Fruit fly (Drosophila melanogaster) whole organism, embryonic: ENCODE measurements around the gene CG10254.
A peak's percentile ranks its signal among the peaks of the same experiment; 100 is the strongest.

Experiments used
- Adf1 ChIP-seq: fragments of 200-800 bp; sonication (Bioruptor generic); IDR thresholded peaks from 2 replicates; pipeline ENCODE4 v1.3.6; 2022; ENCODE audit warnings: missing biosample characterization, missing genetic modification characterization
- Atf3 ChIP-seq: fragments of 200-800 bp; sonication (Bioruptor generic); optimal IDR thresholded peaks from 3 replicates; lab custom pipeline; 2016; ENCODE audit warnings: missing biosample characterization, missing genetic modification characterization
- BEAF-32 ChIP-seq: fragments of 200-800 bp; sonication (Bioruptor generic); optimal IDR thresholded peaks from 3 replicates; lab custom pipeline; 2017; ENCODE audit warnings: missing biosample characterization, missing genetic modification characterization, mild to moderate bottlenecking, moderate library complexity, missing genetic modification reagents
- CG10565 ChIP-seq: fragments of 200-800 bp; sonication (Bioruptor generic); optimal IDR thresholded peaks from 3 replicates; lab custom pipeline; 2016; ENCODE audit warnings: missing biosample characterization, mild to moderate bottlenecking, missing genetic modification characterization
- CG12071 ChIP-seq: fragments of 200-800 bp; sonication (Bioruptor generic); optimal IDR thresholded peaks from 3 replicates; lab custom pipeline; 2018; ENCODE audit warnings: missing biosample characterization, mild to moderate bottlenecking, missing genetic modification characterization
- CG12104 ChIP-seq: fragments of 200-800 bp; sonication (Bioruptor generic); optimal IDR thresholded peaks from 3 replicates; lab custom pipeline; 2016; ENCODE audit warnings: missing biosample characterization, missing genetic modification characterization
- CG13624 ChIP-seq: fragments of 200-800 bp; sonication (Bioruptor generic); optimal IDR thresholded peaks from 2 replicates; lab custom pipeline; 2016; ENCODE audit warnings: missing biosample characterization, missing genetic modification characterization
- CG15011 ChIP-seq: fragments of 200-800 bp; sonication (Bioruptor generic); optimal IDR thresholded peaks from 3 replicates; lab custom pipeline; 2018; ENCODE audit warnings: missing biosample characterization, mild to moderate bottlenecking, missing genetic modification characterization
- CG17186 ChIP-seq: fragments of 200-800 bp; sonication (Bioruptor generic); optimal IDR thresholded peaks from 3 replicates; lab custom pipeline; 2017; ENCODE audit warnings: missing biosample characterization, missing genetic modification reagents, missing genetic modification characterization
- CG18599 ChIP-seq: fragments of 200-800 bp; sonication (Bioruptor generic); optimal IDR thresholded peaks from 3 replicates; lab custom pipeline; 2017; ENCODE audit warnings: missing biosample characterization, missing genetic modification characterization, mild to moderate bottlenecking, moderate library complexity, missing genetic modification reagents
- CG2120 ChIP-seq: fragments of 200-800 bp; sonication (Bioruptor generic); optimal IDR thresholded peaks from 3 replicates; lab custom pipeline; 2016; ENCODE audit warnings: missing biosample characterization, missing genetic modification characterization
- CG42726 ChIP-seq: fragments of 200-800 bp; sonication (Bioruptor generic); IDR thresholded peaks from 2 replicates; pipeline ENCODE4 v1.3.6; 2022; ENCODE audit warnings: missing biosample characterization, missing genetic modification characterization; ENCODE audit not compliant: partially characterized antibody
- CG4282 ChIP-seq: fragments of 200-800 bp; sonication (Bioruptor generic); optimal IDR thresholded peaks from 2 replicates; lab custom pipeline; 2016; ENCODE audit warnings: missing biosample characterization, missing genetic modification characterization
- CG7372 ChIP-seq: fragments of 200-800 bp; sonication (Bioruptor generic); IDR thresholded peaks from 2 replicates; pipeline ENCODE4 v1.3.6; 2022; ENCODE audit warnings: missing biosample characterization, missing genetic modification characterization
- CG8290 ChIP-seq, 3 experiments: fragments of 200-800 bp; sonication (Bioruptor generic); optimal IDR thresholded peaks; 2 replicates each; lab custom pipeline; 2016 to 2019; ENCODE audit warnings: missing biosample characterization in 3 of 3, missing genetic modification characterization in 3 of 3, mild to moderate bottlenecking in 2 of 3, moderate library complexity in 1 of 3
- CG8359 ChIP-seq: fragments of 200-800 bp; sonication (Bioruptor generic); optimal IDR thresholded peaks from 2 replicates; lab custom pipeline; 2017; ENCODE audit warnings: missing biosample characterization, mild to moderate bottlenecking, missing genetic modification characterization, borderline replicate concordance
- CG8478 ChIP-seq: fragments of >200 bp; optimal IDR thresholded peaks from 2 replicates; lab custom pipeline; 2018
- CG9609 ChIP-seq: fragments of 200-800 bp; sonication (Bioruptor generic); optimal IDR thresholded peaks from 3 replicates; lab custom pipeline; 2016; ENCODE audit warnings: missing biosample characterization, missing genetic modification characterization
- Dll ChIP-seq: fragments of 200-800 bp; sonication (Bioruptor generic); IDR thresholded peaks from 4 replicates; pipeline ENCODE4 v1.3.6; 2022; ENCODE audit warnings: missing biosample characterization, missing genetic modification characterization; ENCODE audit not compliant: partially characterized antibody
- Dref ChIP-seq: fragments of 200-800 bp; sonication (Bioruptor generic); IDR thresholded peaks from 2 replicates; pipeline ENCODE4 v1.3.6; 2022; ENCODE audit warnings: missing biosample characterization, missing genetic modification characterization
- HLH4C ChIP-seq: fragments of 200-800 bp; sonication (Bioruptor generic); IDR thresholded peaks from 3 replicates; pipeline ENCODE4 v1.3.6; 2022; ENCODE audit warnings: missing biosample characterization, missing genetic modification characterization; ENCODE audit not compliant: partially characterized antibody
- HLH54F ChIP-seq: fragments of 200-800 bp; sonication (Bioruptor generic); optimal IDR thresholded peaks from 3 replicates; lab custom pipeline; 2016; ENCODE audit warnings: missing biosample characterization, missing genetic modification characterization
- HLHmδ ChIP-seq: fragments of 200-800 bp; sonication (Bioruptor generic); optimal IDR thresholded peaks from 2 replicates; lab custom pipeline; 2018; ENCODE audit warnings: missing biosample characterization, mild to moderate bottlenecking, missing genetic modification characterization, moderate library complexity
- Hey ChIP-seq: fragments of 200-800 bp; sonication (Bioruptor generic); optimal IDR thresholded peaks from 3 replicates; lab custom pipeline; 2018; ENCODE audit warnings: missing biosample characterization, mild to moderate bottlenecking, missing genetic modification characterization
- Jarid2 ChIP-seq: fragments of 200-800 bp; sonication (Bioruptor generic); optimal IDR thresholded peaks from 3 replicates; lab custom pipeline; 2017; ENCODE audit warnings: mild to moderate bottlenecking, missing biosample characterization, missing genetic modification reagents, missing genetic modification characterization
- MBD-R2 ChIP-seq: fragments of 200-800 bp; sonication (Bioruptor generic); IDR thresholded peaks from 2 replicates; pipeline ENCODE4 v1.3.6; 2022; ENCODE audit warnings: missing biosample characterization, missing genetic modification characterization
- MTF-1 ChIP-seq: fragments of 200-800 bp; sonication (Bioruptor generic); optimal IDR thresholded peaks from 2 replicates; lab custom pipeline; 2018; ENCODE audit warnings: missing biosample characterization, mild to moderate bottlenecking, missing genetic modification characterization, borderline replicate concordance
- Pdp1 ChIP-seq, 2 experiments: fragments of 200-800 bp; sonication (Bioruptor generic); optimal IDR thresholded peaks; 3 replicates each; lab custom pipeline; 2016; ENCODE audit warnings: missing biosample characterization in 2 of 2, missing genetic modification characterization in 2 of 2, mild to moderate bottlenecking in 1 of 2, moderate library complexity in 1 of 2
- Scr ChIP-seq: fragments of 200-800 bp; sonication (Bioruptor generic); IDR thresholded peaks from 2 replicates; pipeline ENCODE4 v1.3.6; 2022; ENCODE audit warnings: missing biosample characterization, missing genetic modification characterization; ENCODE audit not compliant: partially characterized antibody
- Vsx1 ChIP-seq: fragments of 200-800 bp; sonication (Bioruptor generic); optimal IDR thresholded peaks from 2 replicates; lab custom pipeline; 2017; ENCODE audit warnings: missing biosample characterization, mild to moderate bottlenecking, missing genetic modification characterization, missing genetic modification reagents
- ab ChIP-seq: fragments of 200-800 bp; sonication (Bioruptor generic); optimal IDR thresholded peaks from 2 replicates; lab custom pipeline; 2016; ENCODE audit warnings: missing biosample characterization, missing genetic modification characterization
- ase ChIP-seq: fragments of 200-800 bp; sonication (Bioruptor generic); IDR thresholded peaks from 3 replicates; pipeline ENCODE4 v1.3.6; 2022; ENCODE audit warnings: missing biosample characterization, missing genetic modification characterization
- bowl ChIP-seq: fragments of 200-800 bp; sonication (Bioruptor generic); IDR thresholded peaks from 2 replicates; pipeline ENCODE4 v1.3.6; 2022; ENCODE audit warnings: missing biosample characterization, missing genetic modification characterization
- br ChIP-seq: fragments of >200 bp; optimal IDR thresholded peaks from 2 replicates; lab custom pipeline; 2017
- btn ChIP-seq: fragments of 200-800 bp; sonication (Bioruptor generic); optimal IDR thresholded peaks from 2 replicates; lab custom pipeline; 2016; ENCODE audit warnings: missing biosample characterization, missing genetic modification characterization
- crc ChIP-seq: fragments of 200-800 bp; sonication (Bioruptor generic); optimal IDR thresholded peaks from 2 replicates; lab custom pipeline; 2016; ENCODE audit warnings: missing biosample characterization, missing genetic modification characterization
- danr ChIP-seq: fragments of 200-800 bp; sonication (Bioruptor generic); IDR thresholded peaks from 2 replicates; pipeline ENCODE4 v1.3.6; 2022; ENCODE audit warnings: missing biosample characterization, missing genetic modification characterization
- dati ChIP-seq: fragments of 200-800 bp; sonication (Bioruptor generic); IDR thresholded peaks from 2 replicates; pipeline ENCODE4 v1.3.6; 2022; ENCODE audit warnings: missing biosample characterization, missing genetic modification characterization
- disco-r ChIP-seq: fragments of 200-800 bp; sonication (Bioruptor generic); optimal IDR thresholded peaks from 2 replicates; lab custom pipeline; 2016; ENCODE audit warnings: missing biosample characterization, missing genetic modification characterization
- ewg ChIP-seq: fragments of 200-800 bp; sonication (Bioruptor generic); optimal IDR thresholded peaks from 3 replicates; lab custom pipeline; 2017; ENCODE audit warnings: mild to moderate bottlenecking, missing biosample characterization, missing genetic modification reagents, missing genetic modification characterization
- gro ChIP-seq: fragments of 200-800 bp; sonication (Bioruptor generic); optimal IDR thresholded peaks from 2 replicates; lab custom pipeline; 2016; ENCODE audit warnings: missing biosample characterization, missing genetic modification characterization
- hb ChIP-seq: fragments of 200-800 bp; sonication (Bioruptor generic); IDR thresholded peaks from 3 replicates; pipeline ENCODE4 v1.3.6; 2022; ENCODE audit warnings: missing biosample characterization, missing genetic modification characterization; ENCODE audit not compliant: partially characterized antibody
- jigr1 ChIP-seq: fragments of 200-800 bp; sonication (Bioruptor generic); IDR thresholded peaks from 3 replicates; pipeline ENCODE4 v1.3.6; 2022; ENCODE audit warnings: missing biosample characterization, missing genetic modification characterization
- ken ChIP-seq: fragments of 200-800 bp; sonication (Bioruptor generic); IDR thresholded peaks from 3 replicates; pipeline ENCODE4 v1.3.6; 2022; ENCODE audit warnings: missing biosample characterization, missing genetic modification characterization
- kni ChIP-seq: fragments of 200-800 bp; sonication (Bioruptor generic); optimal IDR thresholded peaks from 3 replicates; lab custom pipeline; 2017; ENCODE audit warnings: mild to moderate bottlenecking, missing biosample characterization, missing genetic modification reagents, missing genetic modification characterization
- phol ChIP-seq: fragments of 200-800 bp; sonication (Bioruptor generic); optimal IDR thresholded peaks from 3 replicates; lab custom pipeline; 2018; ENCODE audit warnings: missing biosample characterization, mild to moderate bottlenecking, missing genetic modification characterization, moderate library complexity
- pum ChIP-seq: fragments of 200-800 bp; sonication (Bioruptor generic); optimal IDR thresholded peaks from 2 replicates; lab custom pipeline; 2016; ENCODE audit warnings: missing biosample characterization, missing genetic modification characterization
- rib ChIP-seq: fragments of 200-800 bp; sonication (Bioruptor generic); IDR thresholded peaks from 2 replicates; pipeline ENCODE4 v1.3.6; 2022; ENCODE audit warnings: missing biosample characterization, missing genetic modification characterization
- sens-2 ChIP-seq: fragments of 200-800 bp; sonication (Bioruptor generic); IDR thresholded peaks from 2 replicates; pipeline ENCODE4 v1.3.6; 2022; ENCODE audit warnings: missing biosample characterization, missing genetic modification characterization
- seq ChIP-seq: fragments of 200-800 bp; sonication (Bioruptor generic); IDR thresholded peaks from 2 replicates; pipeline ENCODE4 v1.3.6; 2022; ENCODE audit warnings: missing biosample characterization, missing genetic modification characterization
- sug ChIP-seq: fragments of 200-800 bp; optimal IDR thresholded peaks from 2 replicates; lab custom pipeline; 2019; ENCODE audit warnings: missing biosample characterization, mild to moderate bottlenecking, missing genetic modification characterization, moderate library complexity

Gene CG10254

DNA sequence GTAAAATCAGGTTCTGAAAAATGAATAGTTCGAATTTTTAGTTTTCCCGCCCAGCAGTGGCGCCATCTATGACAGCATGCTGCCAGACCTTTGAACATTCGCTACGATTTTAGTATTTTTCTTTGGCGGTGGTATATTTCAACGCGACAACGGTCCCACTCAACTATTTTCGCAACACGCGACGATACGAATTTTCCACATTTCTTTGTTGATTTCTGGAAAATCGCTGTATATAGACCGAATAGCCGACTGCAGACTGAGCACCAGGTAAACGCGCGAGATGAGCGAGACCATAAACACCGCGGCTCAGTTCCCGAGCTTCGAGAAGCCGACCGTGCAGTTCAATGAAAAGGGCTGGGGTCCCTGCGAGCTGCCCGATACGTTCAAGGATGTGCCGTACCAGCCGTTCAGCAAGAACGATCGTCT is 14.9 kb downstream of the CG10254 start, which contains the start of gene eIF3d1:
eIF3d1 (plus strand) TSS at position 129 of the 426 bp plus-strand sequence.
- TF ChIP-seq kni (GFP tag; lab: Kevin White, UChicago), result peak; percentile 90
- TF ChIP-seq btn (GFP tag; lab: Kevin White, UChicago), result no peak
- no peak for TF ChIP-seq hb (GFP tag; lab: Robert Waterston, UW)
- TF ChIP-seq CG12071 (GFP tag; lab: Kevin White, UChicago), result no peak
- no peak for TF ChIP-seq CG8359 (GFP tag; lab: Kevin White, UChicago)
- no peak for TF ChIP-seq CG4282 (GFP tag; lab: Kevin White, UChicago)
- no peak for TF ChIP-seq br (lab: Kevin White, UChicago)
- peak; percentile 12 for TF ChIP-seq CG8290 (GFP tag; optimal IDR thresholded peaks at IDR 0.05; lab: Kevin White, UChicago)
- TF ChIP-seq CG8290 (tag; optimal IDR thresholded peaks at IDR 0.05; lab: Kevin White, UChicago), result no peak
- TF ChIP-seq CG18599, result no peak
- peak; percentile 60 for TF ChIP-seq BEAF-32 (GFP tag; lab: Kevin White, UChicago)
- TF ChIP-seq Adf1 (GFP tag; lab: Robert Waterston, UW), result no peak
- TF ChIP-seq HLHmδ (GFP tag; lab: Kevin White, UChicago), result no peak
- TF ChIP-seq disco-r (GFP tag; lab: Kevin White, UChicago), result no peak
- peak; percentile 57 for TF ChIP-seq phol (tag; lab: Kevin White, UChicago)
- peak; percentile 34 for TF ChIP-seq CG2120 (GFP tag; lab: Kevin White, UChicago)
- peak; percentile 31 for TF ChIP-seq CG17186
- peak; percentile 84 for TF ChIP-seq rib (GFP tag; lab: Robert Waterston, UW)
- TF ChIP-seq MTF-1, result no peak
- TF ChIP-seq Pdp1 (GFP tag; optimal IDR thresholded peaks at IDR 0.05; lab: Kevin White, UChicago), result no peak
- no peak for TF ChIP-seq Jarid2 (GFP tag; lab: Kevin White, UChicago)
- TF ChIP-seq CG13624, result no peak
- peak; percentile 17 for TF ChIP-seq CG9609 (GFP tag; lab: Kevin White, UChicago)
- no peak for TF ChIP-seq CG7372 (GFP tag; lab: Robert Waterston, UW)
- TF ChIP-seq Dref (GFP tag; lab: Robert Waterston, UW), result peak; percentile 42; the same call in 1 of the 2 replicates
- TF ChIP-seq CG8478 (lab: Kevin White, UChicago), result no peak
- TF ChIP-seq HLH4C (GFP tag; lab: Robert Waterston, UW), result no peak
- TF ChIP-seq CG42726 (GFP tag; lab: Robert Waterston, UW), result peak; percentile 5; the same call in 1 of the 2 replicates
- TF ChIP-seq Dll (GFP tag; lab: Robert Waterston, UW), result peak; percentile 29; the same call in 1 of the 4 replicates
- peak; percentile 66 for TF ChIP-seq MBD-R2
- no peak for TF ChIP-seq sug (tag; lab: Kevin White, UChicago)
- peak; percentile 44 for TF ChIP-seq gro (GFP tag; lab: Kevin White, UChicago)
- TF ChIP-seq bowl, result no peak
- no peak for TF ChIP-seq CG12104
- TF ChIP-seq Atf3 (GFP tag; lab: Kevin White, UChicago), result no peak
- peak; percentile 25 for TF ChIP-seq Scr (GFP tag; lab: Robert Waterston, UW)
- no peak for TF ChIP-seq ab
- TF ChIP-seq ewg (GFP tag; lab: Kevin White, UChicago), result peak; percentile 9
- no peak for TF ChIP-seq danr (GFP tag; lab: Robert Waterston, UW)
- TF ChIP-seq ken (GFP tag; lab: Robert Waterston, UW), result peak; percentile 44; the same call in 1 of the 3 replicates
- 0 out of 2 replicates have a peak, but pooled peaks have one; percentile 20 for TF ChIP-seq dati (GFP tag; lab: Robert Waterston, UW)
- TF ChIP-seq crc (GFP tag; lab: Kevin White, UChicago), result no peak
- TF ChIP-seq ase, result no peak
- TF ChIP-seq sens-2 (GFP tag; lab: Robert Waterston, UW), result no peak
- TF ChIP-seq seq, result no peak
- TF ChIP-seq jigr1 (GFP tag; lab: Robert Waterston, UW), result no peak
- peak; percentile 26 for TF ChIP-seq pum
- no peak for TF ChIP-seq Vsx1 (GFP tag; lab: Kevin White, UChicago)
- no peak for TF ChIP-seq CG10565
- TF ChIP-seq Hey, result no peak
- TF ChIP-seq HLH54F (GFP tag; lab: Kevin White, UChicago), result no peak
- TF ChIP-seq CG15011 (GFP tag; lab: Kevin White, UChicago), result no peak
